Worm (Caenorhabditis elegans) whole organism, late embryonic: ENCODE results near the gene tpan-1.

ENCODE experiments used
- C08G9.2 ChIP-seq: sonication (generic microtip); optimal IDR thresholded peaks from 2 replicates; lab custom pipeline; 2016; ENCODE audit warnings: mild to moderate bottlenecking, missing genetic modification characterization, moderate library complexity, missing compliant biosample characterization
- C38D4.7 ChIP-seq: fragments of 200-800 bp; sonication (Bioruptor generic); optimal IDR thresholded peaks from 2 replicates; lab custom pipeline; 2018; ENCODE audit warnings: mild to moderate bottlenecking, missing genetic modification characterization, moderate library complexity, missing compliant biosample characterization
- F13H6.1 ChIP-seq: sonication (generic microtip); optimal IDR thresholded peaks from 2 replicates; lab custom pipeline; 2016; ENCODE audit warnings: missing genetic modification characterization, missing compliant biosample characterization
- K09A11.1 ChIP-seq: sonication (generic microtip); optimal IDR thresholded peaks from 2 replicates; lab custom pipeline; 2017; ENCODE audit warnings: antibody characterized with exemption, mild to moderate bottlenecking, missing genetic modification characterization, missing compliant biosample characterization; ENCODE audit not compliant: insufficient read depth
- Y22D7AL.16 ChIP-seq: sonication (generic microtip); optimal IDR thresholded peaks from 2 replicates; lab custom pipeline; 2016; ENCODE audit warnings: missing genetic modification characterization, missing compliant biosample characterization
- ahr-1 ChIP-seq: sonication (generic microtip); optimal IDR thresholded peaks from 2 replicates; lab custom pipeline; 2016; ENCODE audit warnings: missing genetic modification characterization, missing compliant biosample characterization
- ama-1 ChIP-seq: fragments of 150-350 bp; optimal IDR thresholded peaks from 2 replicates; lab custom pipeline; 2014
- ceh-14 ChIP-seq: sonication (generic microtip); optimal IDR thresholded peaks from 2 replicates; lab custom pipeline; 2016; ENCODE audit warnings: missing genotype, missing genetic modification characterization, missing compliant biosample characterization
- ceh-18 ChIP-seq: sonication (generic microtip); optimal IDR thresholded peaks from 2 replicates; lab custom pipeline; 2016; ENCODE audit warnings: missing genetic modification characterization, missing compliant biosample characterization
- ceh-2 ChIP-seq: sonication (generic microtip); optimal IDR thresholded peaks from 2 replicates; lab custom pipeline; 2016; ENCODE audit warnings: missing genotype, missing genetic modification characterization, missing compliant biosample characterization
- ceh-24 ChIP-seq: sonication (generic microtip); optimal IDR thresholded peaks from 2 replicates; lab custom pipeline; 2016; ENCODE audit warnings: mild to moderate bottlenecking, missing genetic modification characterization, missing compliant biosample characterization
- ceh-31 ChIP-seq: sonication (generic microtip); optimal IDR thresholded peaks from 2 replicates; lab custom pipeline; 2016; ENCODE audit warnings: missing genetic modification characterization, missing compliant biosample characterization
- ceh-34 ChIP-seq: sonication (generic microtip); optimal IDR thresholded peaks from 2 replicates; lab custom pipeline; 2016; ENCODE audit warnings: mild to moderate bottlenecking, missing genetic modification characterization, missing compliant biosample characterization
- ceh-45 ChIP-seq: fragments of 200-800 bp; sonication (Bioruptor generic); IDR thresholded peaks from 2 replicates; pipeline ENCODE4 v1.3.6; 2022; ENCODE audit warnings: missing genetic modification reagents, missing genetic modification characterization, missing compliant biosample characterization
- che-1 ChIP-seq: sonication (generic microtip); optimal IDR thresholded peaks from 2 replicates; lab custom pipeline; 2016; ENCODE audit warnings: mild to moderate bottlenecking, missing genetic modification characterization, missing compliant biosample characterization
- dmd-4 ChIP-seq: sonication (generic microtip); optimal IDR thresholded peaks from 2 replicates; lab custom pipeline; 2016; ENCODE audit warnings: borderline replicate concordance, missing genetic modification characterization, missing compliant biosample characterization
- dve-1 ChIP-seq: sonication (generic microtip); optimal IDR thresholded peaks from 2 replicates; lab custom pipeline; 2017; ENCODE audit warnings: antibody characterized with exemption, mild to moderate bottlenecking, missing genetic modification characterization, missing compliant biosample characterization
- elt-2 ChIP-seq: sonication (generic microtip); optimal IDR thresholded peaks from 2 replicates; lab custom pipeline; 2016; ENCODE audit warnings: missing genetic modification reagents, missing genetic modification characterization, missing compliant biosample characterization
- elt-4 ChIP-seq: sonication (generic microtip); optimal IDR thresholded peaks from 2 replicates; lab custom pipeline; 2016; ENCODE audit warnings: missing genetic modification characterization, missing compliant biosample characterization
- fax-1 ChIP-seq: sonication (generic microtip); optimal IDR thresholded peaks from 2 replicates; lab custom pipeline; 2016; ENCODE audit warnings: missing genotype, missing genetic modification characterization, missing compliant biosample characterization
- gmeb-2 ChIP-seq: sonication (generic microtip); optimal IDR thresholded peaks from 2 replicates; lab custom pipeline; 2016; ENCODE audit warnings: missing genetic modification characterization, inconsistent platforms, missing compliant biosample characterization
- hlh-8 ChIP-seq: sonication (generic microtip); optimal IDR thresholded peaks from 2 replicates; lab custom pipeline; 2016; ENCODE audit warnings: missing genotype, missing genetic modification characterization, missing compliant biosample characterization
- lin-11 ChIP-seq: fragments of 200-800 bp; sonication (Bioruptor generic); optimal IDR thresholded peaks from 2 replicates; lab custom pipeline; 2018; ENCODE audit warnings: mild to moderate bottlenecking, missing genetic modification characterization, missing compliant biosample characterization
- madf-2 ChIP-seq: sonication (generic microtip); optimal IDR thresholded peaks from 2 replicates; lab custom pipeline; 2017; ENCODE audit warnings: missing genetic modification characterization, missing compliant biosample characterization
- mec-3 ChIP-seq: sonication (generic microtip); optimal IDR thresholded peaks from 2 replicates; lab custom pipeline; 2016; ENCODE audit warnings: borderline replicate concordance, missing genetic modification characterization, missing compliant biosample characterization
- nfya-1 ChIP-seq: sonication (generic microtip); optimal IDR thresholded peaks from 2 replicates; lab custom pipeline; 2017; ENCODE audit warnings: missing genetic modification characterization, mild to moderate bottlenecking, missing compliant biosample characterization, antibody characterized with exemption, moderate library complexity
- nhr-11 ChIP-seq: fragments of 150-350 bp; optimal IDR thresholded peaks from 2 replicates; lab custom pipeline; 2014; ENCODE audit warnings: missing biosample characterization, missing genetic modification characterization
- npax-4 ChIP-seq: sonication (generic microtip); optimal IDR thresholded peaks from 2 replicates; lab custom pipeline; 2016; ENCODE audit warnings: missing genetic modification characterization, missing compliant biosample characterization
- odd-2 ChIP-seq: sonication (generic microtip); optimal IDR thresholded peaks from 2 replicates; lab custom pipeline; 2017; ENCODE audit warnings: antibody characterized with exemption, mild to moderate bottlenecking, missing genetic modification characterization, missing compliant biosample characterization
- ref-2 ChIP-seq: sonication (generic microtip); optimal IDR thresholded peaks from 2 replicates; lab custom pipeline; 2016; ENCODE audit warnings: missing genetic modification characterization, missing compliant biosample characterization
- rnt-1 ChIP-seq: sonication (generic microtip); optimal IDR thresholded peaks from 2 replicates; lab custom pipeline; 2016; ENCODE audit warnings: missing genetic modification characterization, missing compliant biosample characterization
- sdc-2 ChIP-seq: sonication (generic microtip); optimal IDR thresholded peaks from 2 replicates; lab custom pipeline; 2016; ENCODE audit warnings: missing genotype, missing genetic modification characterization, missing compliant biosample characterization
- sox-2 ChIP-seq: fragments of 200-800 bp; sonication (Bioruptor generic); IDR thresholded peaks from 2 replicates; pipeline ENCODE4 v1.3.6; 2022; ENCODE audit warnings: missing genetic modification reagents, missing genetic modification characterization, missing compliant biosample characterization
- tbx-2 ChIP-seq: sonication (generic microtip); optimal IDR thresholded peaks from 2 replicates; lab custom pipeline; 2016; ENCODE audit warnings: missing genetic modification characterization, missing compliant biosample characterization
- unc-42 ChIP-seq: sonication (generic microtip); optimal IDR thresholded peaks from 2 replicates; lab custom pipeline; 2016; ENCODE audit warnings: missing genotype, missing genetic modification characterization, missing compliant biosample characterization
- unc-55 ChIP-seq: sonication (generic microtip); optimal IDR thresholded peaks from 2 replicates; lab custom pipeline; 2017; ENCODE audit warnings: missing biosample characterization, missing genetic modification reagents, missing genetic modification characterization
- unc-86 ChIP-seq: sonication (generic microtip); optimal IDR thresholded peaks from 2 replicates; lab custom pipeline; 2016; ENCODE audit warnings: missing genetic modification characterization, missing compliant biosample characterization
- zip-5 ChIP-seq: sonication (generic microtip); optimal IDR thresholded peaks from 2 replicates; lab custom pipeline; 2016; ENCODE audit warnings: missing genetic modification characterization, missing compliant biosample characterization
- ztf-16 ChIP-seq: sonication (generic microtip); optimal IDR thresholded peaks from 2 replicates; lab custom pipeline; 2017; ENCODE audit warnings: missing genetic modification characterization, missing compliant biosample characterization

tpan-1 gene

DNA sequence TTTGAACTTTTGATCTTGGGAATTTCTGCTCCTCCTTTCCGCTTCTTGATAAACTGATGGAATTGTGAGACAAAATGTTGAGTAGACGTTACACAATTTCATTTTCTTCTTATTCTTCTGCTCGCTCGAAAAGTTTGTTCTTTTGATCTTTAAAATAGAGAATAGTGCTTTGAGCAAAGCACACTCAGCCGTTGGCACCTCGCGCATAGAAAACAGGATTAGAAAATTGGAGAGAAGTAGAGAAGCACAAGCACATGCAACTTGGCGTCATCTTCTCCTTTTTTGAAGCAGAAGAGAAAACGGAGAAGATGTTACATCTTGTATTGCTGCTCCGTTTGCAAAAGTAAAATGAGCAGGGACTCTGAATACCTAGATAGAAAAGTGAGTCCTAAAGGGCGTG, 7.1 kb upstream of the tpan-1 start:
- TF ChIP-seq npax-4 (tag; lab: Kevin White, UChicago) = no peak
- no peak for TF ChIP-seq zip-5 (tag; lab: Kevin White, UChicago)
- TF ChIP-seq che-1 (tag; lab: Kevin White, UChicago) = no peak
- no peak for TF ChIP-seq ceh-34 (tag; lab: Kevin White, UChicago)
- no peak for TF ChIP-seq dve-1 (tag; lab: Kevin White, UChicago)
- peak; percentile 2 for TF ChIP-seq tbx-2 (tag; lab: Kevin White, UChicago)
- TF ChIP-seq ceh-31 (tag; lab: Kevin White, UChicago) = peak; percentile 53
- TF ChIP-seq fax-1 (tag; lab: Kevin White, UChicago) = no peak
- no peak for TF ChIP-seq rnt-1
- TF ChIP-seq madf-2 (tag; lab: Kevin White, UChicago) = no peak
- peak; percentile 21 for TF ChIP-seq K09A11.1
- no peak for TF ChIP-seq C38D4.7
- TF ChIP-seq odd-2 (tag; lab: Kevin White, UChicago) = no peak
- TF ChIP-seq ceh-24 (tag; lab: Kevin White, UChicago) = no peak
- TF ChIP-seq ceh-18 (tag; lab: Kevin White, UChicago) = peak; percentile 20
- no peak for TF ChIP-seq F13H6.1 (tag; lab: Kevin White, UChicago)
- peak; percentile 99 for TF ChIP-seq unc-42 (tag; lab: Kevin White, UChicago)
- TF ChIP-seq nfya-1 (tag; lab: Kevin White, UChicago) = peak; percentile 48
- TF ChIP-seq Y22D7AL.16 (tag; lab: Kevin White, UChicago) = no peak
- TF ChIP-seq sdc-2 (tag; lab: Kevin White, UChicago) = no peak
- TF ChIP-seq elt-4 (tag; lab: Kevin White, UChicago) = no peak

DNA sequence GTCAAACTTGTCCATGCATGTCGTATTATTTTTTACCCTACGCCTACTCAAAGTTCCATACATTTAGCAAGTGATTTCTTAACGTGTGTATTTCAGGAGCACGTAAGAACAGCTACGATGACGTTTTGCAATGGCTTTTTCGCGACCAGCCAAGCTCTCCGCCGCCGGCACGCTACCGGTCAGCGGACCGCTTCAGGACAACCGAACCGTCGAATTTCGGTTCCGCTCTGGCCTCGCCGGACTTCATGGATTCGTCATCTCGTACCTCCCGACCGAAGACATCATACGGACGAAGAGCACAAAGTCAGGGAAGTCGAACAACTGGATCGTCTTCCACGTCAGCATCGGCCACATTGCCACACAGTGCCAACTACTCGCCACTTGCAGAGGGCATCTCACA, 5.7 kb upstream of the tpan-1 start:
- TF ChIP-seq elt-2 (tag; lab: Kevin White, UChicago) (no peak), ama-1 (lab: Kevin White, UChicago) (no peak), ztf-16 (tag; lab: Kevin White, UChicago) (no peak), unc-55 (GFP tag; lab: Kevin White, UChicago) (no peak), nhr-11 (tag; lab: Kevin White, UChicago) (no peak), dve-1 (tag; lab: Kevin White, UChicago) (no peak), ceh-24 (tag; lab: Kevin White, UChicago) (no peak), lin-11 (tag; lab: Kevin White, UChicago) (no peak)

DNA sequence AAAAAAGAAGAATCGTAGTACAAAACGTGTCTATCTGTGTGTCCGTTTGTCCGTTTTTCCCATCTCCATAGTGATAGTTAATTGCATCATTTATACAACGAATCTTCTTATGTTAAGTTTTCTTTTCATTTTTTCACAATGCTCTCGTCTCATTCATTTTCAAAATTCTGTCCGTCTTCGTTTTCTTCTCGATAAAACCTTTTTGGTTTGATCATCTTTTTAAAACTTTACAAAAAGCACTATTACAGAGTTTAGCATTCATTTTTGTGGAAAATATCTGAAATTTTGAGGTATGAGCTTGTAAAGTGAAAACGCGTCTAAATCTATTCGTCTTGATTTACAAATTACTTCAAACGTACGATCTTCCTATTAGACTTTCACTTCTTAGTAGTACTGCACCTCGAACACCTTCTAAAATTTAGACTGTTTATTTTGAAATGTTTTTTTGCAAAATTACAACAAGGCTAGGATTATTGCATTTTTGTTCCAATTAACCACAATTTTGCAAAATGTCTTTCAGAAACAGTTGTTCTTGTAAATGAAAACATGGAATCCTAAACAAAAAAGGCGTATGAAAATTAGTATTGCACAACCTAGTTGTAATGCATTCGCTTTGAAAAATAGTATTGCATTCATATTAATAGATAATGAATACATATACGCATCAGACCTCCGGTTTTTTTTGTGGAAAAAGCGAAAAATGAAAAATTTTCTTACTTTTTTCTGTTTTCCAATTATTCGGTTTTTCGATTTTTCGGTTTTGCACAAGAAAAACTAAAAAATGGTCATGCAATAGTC, 4.1 kb upstream of the tpan-1 start:
- TF ChIP-seq unc-86 (tag; lab: Kevin White, UChicago) (no peak), ceh-14 (tag; lab: Kevin White, UChicago) (no peak), dmd-4 (tag; lab: Kevin White, UChicago) (no peak), ceh-24 (tag; lab: Kevin White, UChicago) (no peak), mec-3 (tag; lab: Kevin White, UChicago) (no peak), ahr-1 (tag; lab: Kevin White, UChicago) (no peak), zip-5 (tag; lab: Kevin White, UChicago) (no peak), C08G9.2 (no peak), sox-2 (GFP tag; lab: Robert Waterston, UW) (no peak), elt-4 (tag; lab: Kevin White, UChicago) (no peak), rnt-1 (no peak), gmeb-2 (tag; lab: Kevin White, UChicago) (no peak), ceh-31 (tag; lab: Kevin White, UChicago) (no peak), ceh-2 (no peak), ref-2 (no peak), ceh-45 (no peak), tbx-2 (tag; lab: Kevin White, UChicago) (no peak), unc-42 (tag; lab: Kevin White, UChicago) (no peak), hlh-8 (tag; lab: Kevin White, UChicago) (no peak)
- TF ChIP-seq, all 69 proteins: peak for 0
